Worm (Caenorhabditis elegans) whole organism, mixed stage, embryonic: ENCODE measurements around the gene W06G6.15.

ENCODE experiments used
- M03D4.4 ChIP-seq: sonication (generic microtip); optimal IDR thresholded peaks from 2 replicates; lab custom pipeline; 2017; ENCODE audit warnings: mild to moderate bottlenecking, missing genetic modification characterization, missing compliant biosample characterization
- bed-3 ChIP-seq: fragments of 200-800 bp; sonication (Bioruptor generic); optimal IDR thresholded peaks from 3 replicates; lab custom pipeline; 2018; ENCODE audit warnings: mild to moderate bottlenecking, missing genetic modification characterization, moderate library complexity, missing compliant biosample characterization
- blmp-1 ChIP-seq: fragments of 150-350 bp; optimal IDR thresholded peaks from 2 replicates; lab custom pipeline; 2014; ENCODE audit warnings: missing biosample characterization, missing genetic modification characterization
- ceh-39 ChIP-seq: fragments of 150-350 bp; optimal IDR thresholded peaks from 2 replicates; lab custom pipeline; 2014; ENCODE audit warnings: missing biosample characterization, missing genetic modification characterization
- ceh-43 ChIP-seq: fragments of 200-800 bp; sonication (Bioruptor generic); optimal IDR thresholded peaks from 2 replicates; lab custom pipeline; 2018; ENCODE audit warnings: mild to moderate bottlenecking, missing genetic modification characterization, moderate library complexity, missing compliant biosample characterization
- ceh-83 ChIP-seq: fragments of 200-800 bp; sonication (Bioruptor generic); optimal IDR thresholded peaks from 2 replicates; lab custom pipeline; 2018; ENCODE audit warnings: mild to moderate bottlenecking, missing genetic modification characterization, missing compliant biosample characterization
- ces-1 ChIP-seq: fragments of 150-350 bp; optimal IDR thresholded peaks from 2 replicates; lab custom pipeline; 2014; ENCODE audit warnings: missing biosample characterization, missing genetic modification reagents, missing genetic modification characterization
- cnd-1 ChIP-seq: fragments of 200-800 bp; sonication (Bioruptor generic); optimal IDR thresholded peaks from 2 replicates; lab custom pipeline; 2018; ENCODE audit warnings: mild to moderate bottlenecking, missing genetic modification characterization, missing compliant biosample characterization
- drap-1 ChIP-seq: fragments of 200-800 bp; sonication (Bioruptor generic); optimal IDR thresholded peaks from 3 replicates; lab custom pipeline; 2018; ENCODE audit warnings: mild to moderate bottlenecking, missing genetic modification characterization, missing compliant biosample characterization
- elt-1 ChIP-seq: sonication (generic microtip); optimal IDR thresholded peaks from 2 replicates; lab custom pipeline; 2017; ENCODE audit warnings: missing genetic modification characterization, mild to moderate bottlenecking, missing compliant biosample characterization, antibody characterized with exemption, moderate library complexity, borderline replicate concordance; ENCODE audit not compliant: insufficient read depth
- elt-3 ChIP-seq: fragments of 150-350 bp; optimal IDR thresholded peaks from 2 replicates; lab custom pipeline; 2014; ENCODE audit warnings: missing biosample characterization, missing genetic modification characterization
- hlh-1 ChIP-seq: fragments of 150-350 bp; optimal IDR thresholded peaks from 2 replicates; lab custom pipeline; 2014; ENCODE audit warnings: missing biosample characterization, missing genetic modification reagents, missing genetic modification characterization
- lin-13 ChIP-seq: fragments of 150-350 bp; optimal IDR thresholded peaks from 2 replicates; lab custom pipeline; 2014; ENCODE audit warnings: missing biosample characterization, missing genetic modification characterization
- lin-32 ChIP-seq: fragments of 200-800 bp; sonication (Bioruptor generic); optimal IDR thresholded peaks from 2 replicates; lab custom pipeline; 2018; ENCODE audit warnings: mild to moderate bottlenecking, missing genetic modification characterization, missing compliant biosample characterization
- lsy-2 ChIP-seq: fragments of 150-350 bp; optimal IDR thresholded peaks from 2 replicates; lab custom pipeline; 2014; ENCODE audit warnings: missing biosample characterization, missing genetic modification characterization
- mab-5 ChIP-seq: fragments of 150-350 bp; optimal IDR thresholded peaks from 2 replicates; lab custom pipeline; 2014; ENCODE audit warnings: missing biosample characterization, missing genetic modification characterization
- mep-1 ChIP-seq: fragments of 150-350 bp; optimal IDR thresholded peaks from 2 replicates; lab custom pipeline; 2017; ENCODE audit warnings: missing biosample characterization, missing genetic modification reagents, missing genetic modification characterization, inconsistent platforms
- mls-2 ChIP-seq: sonication (generic microtip); optimal IDR thresholded peaks from 2 replicates; lab custom pipeline; 2016; ENCODE audit warnings: mild to moderate bottlenecking, missing genetic modification characterization, moderate library complexity, missing compliant biosample characterization
- nhr-12 ChIP-seq: fragments of 150-350 bp; optimal IDR thresholded peaks from 2 replicates; lab custom pipeline; 2014; ENCODE audit warnings: missing biosample characterization, missing genetic modification characterization
- nhr-2 ChIP-seq: fragments of 150-350 bp; optimal IDR thresholded peaks from 2 replicates; lab custom pipeline; 2014; ENCODE audit warnings: missing biosample characterization, missing genetic modification characterization
- nhr-237 ChIP-seq: fragments of 150-350 bp; optimal IDR thresholded peaks from 2 replicates; lab custom pipeline; 2014; ENCODE audit warnings: missing biosample characterization, missing genetic modification characterization
- nhr-28 ChIP-seq: fragments of 150-350 bp; optimal IDR thresholded peaks from 2 replicates; lab custom pipeline; 2014; ENCODE audit warnings: missing biosample characterization, missing genetic modification characterization
- pha-4 ChIP-seq: fragments of 150-350 bp; optimal IDR thresholded peaks from 2 replicates; lab custom pipeline; 2018; ENCODE audit warnings: missing biosample characterization, missing genetic modification reagents, missing genetic modification characterization
- sem-2 ChIP-seq: fragments of 200-800 bp; sonication (Bioruptor generic); optimal IDR thresholded peaks from 2 replicates; lab custom pipeline; 2018; ENCODE audit warnings: mild to moderate bottlenecking, missing genetic modification characterization, missing compliant biosample characterization
- sptf-1 ChIP-seq: sonication (generic microtip); optimal IDR thresholded peaks from 2 replicates; lab custom pipeline; 2017; ENCODE audit warnings: mild to moderate bottlenecking, missing genetic modification characterization, moderate library complexity, missing compliant biosample characterization
- tbx-8 ChIP-seq: fragments of 200-800 bp; sonication (Bioruptor generic); optimal IDR thresholded peaks from 2 replicates; lab custom pipeline; 2018; ENCODE audit warnings: mild to moderate bottlenecking, missing genetic modification characterization, moderate library complexity, missing compliant biosample characterization
- unc-120 ChIP-seq: sonication (generic microtip); optimal IDR thresholded peaks from 2 replicates; lab custom pipeline; 2017; ENCODE audit warnings: missing genetic modification characterization, missing compliant biosample characterization; ENCODE audit not compliant: poor library complexity, severe bottlenecking
- unc-39 ChIP-seq: fragments of 150-350 bp; optimal IDR thresholded peaks from 2 replicates; lab custom pipeline; 2014; ENCODE audit warnings: missing biosample characterization, missing genetic modification characterization
- unc-62 ChIP-seq: fragments of 150-350 bp; optimal IDR thresholded peaks from 2 replicates; lab custom pipeline; 2014; ENCODE audit warnings: missing biosample characterization, missing genetic modification reagents, missing genetic modification characterization
- ztf-11 ChIP-seq: fragments of 150-350 bp; optimal IDR thresholded peaks from 2 replicates; lab custom pipeline; 2014; ENCODE audit warnings: missing biosample characterization, missing genetic modification characterization

Gene W06G6.15

ce11 chrV:16693732-16694131 lies 39.4 kb downstream of the W06G6.15 start, which contains the start of gene srw-42:
Gene srw-42 (minus strand): TSS chrV:16693832.
- no peak for TF ChIP-seq elt-3 (tag; lab: Kevin White, UChicago)
- TF ChIP-seq pha-4 (tag; lab: Kevin White, UChicago) = no peak

- TF ChIP-seq nhr-2 (tag; lab: Kevin White, UChicago) (no peak), nhr-12 (tag; lab: Kevin White, UChicago) (no peak), ces-1 (GFP tag; lab: Kevin White, UChicago) (no peak), sem-2 (no peak), cnd-1 (tag; lab: Kevin White, UChicago) (no peak), M03D4.4 (no peak), mep-1 (tag; lab: Kevin White, UChicago) (no peak), unc-62 (GFP tag; lab: Kevin White, UChicago) (no peak), ceh-39 (tag; lab: Kevin White, UChicago) (no peak), mab-5 (tag; lab: Kevin White, UChicago) (no peak), lsy-2 (tag; lab: Kevin White, UChicago) (no peak), elt-1 (tag; lab: Kevin White, UChicago) (no peak), lin-13 (no peak), sptf-1 (tag; lab: Kevin White, UChicago) (no peak), ceh-83 (no peak), mls-2 (tag; lab: Kevin White, UChicago) (no peak), bed-3 (GFP tag; lab: Kevin White, UChicago) (no peak), ztf-11 (tag; lab: Kevin White, UChicago) (no peak), nhr-237 (tag; lab: Kevin White, UChicago) (no peak), drap-1 (GFP tag; lab: Kevin White, UChicago) (no peak)
These were observed 40.2 kb downstream of the W06G6.15 start, which contains the start of gene srz-101 for ce11 chrV:16694538-16694937. Gene srz-101 (plus strand): TSS chrV:16694838.

ce11 chrV:16695499-16695898 lies 41.2 kb downstream of the W06G6.15 start:
- no peak for TF ChIP-seq sem-2
- no peak for TF ChIP-seq mls-2 (tag; lab: Kevin White, UChicago)
- TF ChIP-seq ceh-43 (GFP tag; lab: Kevin White, UChicago) = no peak
- no peak for TF ChIP-seq nhr-2 (tag; lab: Kevin White, UChicago)
- TF ChIP-seq ces-1 (GFP tag; lab: Kevin White, UChicago) = no peak
- TF ChIP-seq tbx-8 (GFP tag; lab: Kevin White, UChicago) = no peak
- TF ChIP-seq elt-3 (tag; lab: Kevin White, UChicago) = no peak
- TF ChIP-seq ceh-39 (tag; lab: Kevin White, UChicago) = no peak
- TF ChIP-seq pha-4 (tag; lab: Kevin White, UChicago) = no peak
- TF ChIP-seq unc-39 (tag; lab: Kevin White, UChicago) = no peak
- TF ChIP-seq drap-1 (GFP tag; lab: Kevin White, UChicago) = no peak
- TF ChIP-seq blmp-1 = no peak
- TF ChIP-seq ceh-83 = no peak
- no peak for TF ChIP-seq cnd-1 (tag; lab: Kevin White, UChicago)
- TF ChIP-seq hlh-1 (tag; lab: Kevin White, UChicago) = no peak
- no peak for TF ChIP-seq ztf-11 (tag; lab: Kevin White, UChicago)
- TF ChIP-seq unc-120 (tag; lab: Kevin White, UChicago) = no peak
- no peak for TF ChIP-seq mep-1 (tag; lab: Kevin White, UChicago)
- TF ChIP-seq lin-32 = no peak
- TF ChIP-seq elt-1 (tag; lab: Kevin White, UChicago) = no peak

ce11 chrV:16697178-16697577 lies 42.8 kb downstream of the W06G6.15 start, which contains the start of gene srw-41:
Gene srw-41 (plus strand): TSS chrV:16697478.
- TF ChIP-seq cnd-1 (tag; lab: Kevin White, UChicago) (no peak), lsy-2 (tag; lab: Kevin White, UChicago) (no peak), nhr-12 (tag; lab: Kevin White, UChicago) (no peak), ceh-83 (no peak), nhr-28 (tag; lab: Kevin White, UChicago) (no peak), unc-39 (tag; lab: Kevin White, UChicago) (no peak), nhr-237 (tag; lab: Kevin White, UChicago) (no peak), bed-3 (GFP tag; lab: Kevin White, UChicago) (no peak), elt-3 (tag; lab: Kevin White, UChicago) (no peak), mab-5 (tag; lab: Kevin White, UChicago) (no peak), drap-1 (GFP tag; lab: Kevin White, UChicago) (no peak), elt-1 (tag; lab: Kevin White, UChicago) (no peak)
- TF ChIP-seq, all 35 proteins: peak for 0
